Worm (Caenorhabditis elegans) whole organism, late embryonic: ENCODE measurements around the gene ftt-2.
A peak's percentile ranks its signal among the peaks of the same experiment; 100 is the strongest.

Experiments
- F13H6.1 ChIP-seq: sonication (generic microtip); optimal IDR thresholded peaks from 2 replicates; lab custom pipeline; 2016; ENCODE audit warnings: missing genetic modification characterization, missing compliant biosample characterization
- K02D7.2 ChIP-seq: sonication (generic microtip); optimal IDR thresholded peaks from 2 replicates; lab custom pipeline; 2017; ENCODE audit warnings: mild to moderate bottlenecking, missing genetic modification characterization, missing compliant biosample characterization
- T23F11.4 ChIP-seq: fragments of 200-800 bp; sonication (Bioruptor generic); optimal IDR thresholded peaks from 2 replicates; lab custom pipeline; 2018; ENCODE audit warnings: mild to moderate bottlenecking, missing genetic modification characterization, missing compliant biosample characterization
- Y22D7AL.16 ChIP-seq: sonication (generic microtip); optimal IDR thresholded peaks from 2 replicates; lab custom pipeline; 2016; ENCODE audit warnings: missing genetic modification characterization, missing compliant biosample characterization
- ama-1 ChIP-seq: fragments of 150-350 bp; optimal IDR thresholded peaks from 2 replicates; lab custom pipeline; 2014
- ceh-18 ChIP-seq: sonication (generic microtip); optimal IDR thresholded peaks from 2 replicates; lab custom pipeline; 2016; ENCODE audit warnings: missing genetic modification characterization, missing compliant biosample characterization
- ceh-2 ChIP-seq: sonication (generic microtip); optimal IDR thresholded peaks from 2 replicates; lab custom pipeline; 2016; ENCODE audit warnings: missing genotype, missing genetic modification characterization, missing compliant biosample characterization
- ceh-24 ChIP-seq: sonication (generic microtip); optimal IDR thresholded peaks from 2 replicates; lab custom pipeline; 2016; ENCODE audit warnings: mild to moderate bottlenecking, missing genetic modification characterization, missing compliant biosample characterization
- ceh-31 ChIP-seq: sonication (generic microtip); optimal IDR thresholded peaks from 2 replicates; lab custom pipeline; 2016; ENCODE audit warnings: missing genetic modification characterization, missing compliant biosample characterization
- ceh-34 ChIP-seq: sonication (generic microtip); optimal IDR thresholded peaks from 2 replicates; lab custom pipeline; 2016; ENCODE audit warnings: mild to moderate bottlenecking, missing genetic modification characterization, missing compliant biosample characterization
- ceh-48 ChIP-seq: sonication (generic microtip); optimal IDR thresholded peaks from 2 replicates; lab custom pipeline; 2016; ENCODE audit warnings: missing genetic modification characterization, inconsistent platforms, missing compliant biosample characterization
- ceh-6 ChIP-seq: fragments of 200-800 bp; sonication (Bioruptor generic); optimal IDR thresholded peaks from 2 replicates; lab custom pipeline; 2018; ENCODE audit warnings: mild to moderate bottlenecking, missing genetic modification characterization, missing compliant biosample characterization
- elt-2 ChIP-seq: sonication (generic microtip); optimal IDR thresholded peaks from 2 replicates; lab custom pipeline; 2016; ENCODE audit warnings: missing genetic modification reagents, missing genetic modification characterization, missing compliant biosample characterization
- eyg-1 ChIP-seq: sonication (generic microtip); optimal IDR thresholded peaks from 2 replicates; lab custom pipeline; 2016; ENCODE audit warnings: missing genotype, missing genetic modification characterization, missing compliant biosample characterization
- fax-1 ChIP-seq: sonication (generic microtip); optimal IDR thresholded peaks from 2 replicates; lab custom pipeline; 2016; ENCODE audit warnings: missing genotype, missing genetic modification characterization, missing compliant biosample characterization
- fkh-10 ChIP-seq: fragments of 150-350 bp; optimal IDR thresholded peaks from 2 replicates; lab custom pipeline; 2014; ENCODE audit warnings: missing biosample characterization, missing genetic modification reagents, missing genetic modification characterization
- fkh-6 ChIP-seq: sonication (generic microtip); optimal IDR thresholded peaks from 2 replicates; lab custom pipeline; 2016; ENCODE audit warnings: missing genetic modification characterization, missing compliant biosample characterization
- gmeb-2 ChIP-seq: sonication (generic microtip); optimal IDR thresholded peaks from 2 replicates; lab custom pipeline; 2016; ENCODE audit warnings: missing genetic modification characterization, inconsistent platforms, missing compliant biosample characterization
- hlh-15 ChIP-seq: sonication (generic microtip); optimal IDR thresholded peaks from 2 replicates; lab custom pipeline; 2016; ENCODE audit warnings: missing genetic modification characterization, missing compliant biosample characterization
- hlh-30 ChIP-seq: sonication (generic microtip); optimal IDR thresholded peaks from 2 replicates; lab custom pipeline; 2017; ENCODE audit warnings: antibody characterized with exemption, missing genetic modification characterization, missing compliant biosample characterization; ENCODE audit not compliant: insufficient read depth
- hlh-6 ChIP-seq: sonication (generic microtip); optimal IDR thresholded peaks from 2 replicates; lab custom pipeline; 2016; ENCODE audit warnings: missing genotype, missing genetic modification characterization, missing compliant biosample characterization
- madf-2 ChIP-seq: sonication (generic microtip); optimal IDR thresholded peaks from 2 replicates; lab custom pipeline; 2017; ENCODE audit warnings: missing genetic modification characterization, missing compliant biosample characterization
- mec-3 ChIP-seq: sonication (generic microtip); optimal IDR thresholded peaks from 2 replicates; lab custom pipeline; 2016; ENCODE audit warnings: borderline replicate concordance, missing genetic modification characterization, missing compliant biosample characterization
- nfya-1 ChIP-seq: sonication (generic microtip); optimal IDR thresholded peaks from 2 replicates; lab custom pipeline; 2017; ENCODE audit warnings: missing genetic modification characterization, mild to moderate bottlenecking, missing compliant biosample characterization, antibody characterized with exemption, moderate library complexity
- nhr-11 ChIP-seq: fragments of 150-350 bp; optimal IDR thresholded peaks from 2 replicates; lab custom pipeline; 2014; ENCODE audit warnings: missing biosample characterization, missing genetic modification characterization
- odd-2 ChIP-seq: sonication (generic microtip); optimal IDR thresholded peaks from 2 replicates; lab custom pipeline; 2017; ENCODE audit warnings: antibody characterized with exemption, mild to moderate bottlenecking, missing genetic modification characterization, missing compliant biosample characterization
- pat-9 ChIP-seq: fragments of 200-800 bp; sonication (Bioruptor generic); optimal IDR thresholded peaks from 2 replicates; lab custom pipeline; 2018; ENCODE audit warnings: mild to moderate bottlenecking, missing genetic modification characterization, moderate library complexity, missing compliant biosample characterization
- pha-2 ChIP-seq: sonication (generic microtip); optimal IDR thresholded peaks from 2 replicates; lab custom pipeline; 2017; ENCODE audit warnings: mild to moderate bottlenecking, missing genetic modification characterization, missing compliant biosample characterization
- pqm-1 ChIP-seq: sonication (generic microtip); optimal IDR thresholded peaks from 2 replicates; lab custom pipeline; 2016; ENCODE audit warnings: missing genetic modification characterization, missing compliant biosample characterization
- pros-1 ChIP-seq: fragments of 150-350 bp; optimal IDR thresholded peaks from 2 replicates; lab custom pipeline; 2014; ENCODE audit warnings: missing biosample characterization, missing genetic modification reagents, missing genetic modification characterization
- rnt-1 ChIP-seq: sonication (generic microtip); optimal IDR thresholded peaks from 2 replicates; lab custom pipeline; 2016; ENCODE audit warnings: missing genetic modification characterization, missing compliant biosample characterization
- syd-9 ChIP-seq: sonication (generic microtip); optimal IDR thresholded peaks from 2 replicates; lab custom pipeline; 2016; ENCODE audit warnings: mild to moderate bottlenecking, missing genetic modification characterization, moderate library complexity, missing compliant biosample characterization
- tbx-2 ChIP-seq: sonication (generic microtip); optimal IDR thresholded peaks from 2 replicates; lab custom pipeline; 2016; ENCODE audit warnings: missing genetic modification characterization, missing compliant biosample characterization
- tbx-7 ChIP-seq: sonication (generic microtip); optimal IDR thresholded peaks from 2 replicates; lab custom pipeline; 2016; ENCODE audit warnings: missing genotype, missing genetic modification characterization, missing compliant biosample characterization
- ttx-3 ChIP-seq: sonication (generic microtip); optimal IDR thresholded peaks from 2 replicates; lab custom pipeline; 2016; ENCODE audit warnings: missing genetic modification reagents, missing genetic modification characterization, missing compliant biosample characterization
- ztf-16 ChIP-seq: sonication (generic microtip); optimal IDR thresholded peaks from 2 replicates; lab custom pipeline; 2017; ENCODE audit warnings: missing genetic modification characterization, missing compliant biosample characterization

ftt-2 gene

ce11 chrX:11605766-11606490 is 709 bp upstream of the ftt-2 start (continued):
- peak; percentile 83 for TF ChIP-seq ceh-6 (GFP tag; lab: Kevin White, UChicago)
- peak; percentile 49 for TF ChIP-seq fkh-6
- peak; percentile 82 for TF ChIP-seq hlh-15 (tag; lab: Kevin White, UChicago)
- TF ChIP-seq nfya-1, result peak; percentile 95
- peak; percentile 77 for TF ChIP-seq pros-1 (tag; lab: Kevin White, UChicago)
- peak; percentile 98 for TF ChIP-seq pat-9 (tag; lab: Kevin White, UChicago)
- peak; percentile 100 for TF ChIP-seq rnt-1
- TF ChIP-seq ceh-18, result peak; percentile 100
- peak; percentile 92 for TF ChIP-seq eyg-1 (tag; lab: Kevin White, UChicago)
- TF ChIP-seq ceh-31, result peak; percentile 96
- peak; percentile 76 for TF ChIP-seq tbx-7 (tag; lab: Kevin White, UChicago)
- TF ChIP-seq pqm-1, result peak; percentile 94
- peak; percentile 89 for TF ChIP-seq odd-2 (tag; lab: Kevin White, UChicago)
- peak; percentile 95 for TF ChIP-seq fkh-10 (GFP tag; lab: Kevin White, UChicago)
- TF ChIP-seq fax-1 (tag; lab: Kevin White, UChicago), result peak; percentile 71
- TF ChIP-seq madf-2, result peak; percentile 94
- peak; percentile 1 for TF ChIP-seq hlh-30
- peak; percentile 23 for TF ChIP-seq mec-3 (tag; lab: Kevin White, UChicago)

DNA sequence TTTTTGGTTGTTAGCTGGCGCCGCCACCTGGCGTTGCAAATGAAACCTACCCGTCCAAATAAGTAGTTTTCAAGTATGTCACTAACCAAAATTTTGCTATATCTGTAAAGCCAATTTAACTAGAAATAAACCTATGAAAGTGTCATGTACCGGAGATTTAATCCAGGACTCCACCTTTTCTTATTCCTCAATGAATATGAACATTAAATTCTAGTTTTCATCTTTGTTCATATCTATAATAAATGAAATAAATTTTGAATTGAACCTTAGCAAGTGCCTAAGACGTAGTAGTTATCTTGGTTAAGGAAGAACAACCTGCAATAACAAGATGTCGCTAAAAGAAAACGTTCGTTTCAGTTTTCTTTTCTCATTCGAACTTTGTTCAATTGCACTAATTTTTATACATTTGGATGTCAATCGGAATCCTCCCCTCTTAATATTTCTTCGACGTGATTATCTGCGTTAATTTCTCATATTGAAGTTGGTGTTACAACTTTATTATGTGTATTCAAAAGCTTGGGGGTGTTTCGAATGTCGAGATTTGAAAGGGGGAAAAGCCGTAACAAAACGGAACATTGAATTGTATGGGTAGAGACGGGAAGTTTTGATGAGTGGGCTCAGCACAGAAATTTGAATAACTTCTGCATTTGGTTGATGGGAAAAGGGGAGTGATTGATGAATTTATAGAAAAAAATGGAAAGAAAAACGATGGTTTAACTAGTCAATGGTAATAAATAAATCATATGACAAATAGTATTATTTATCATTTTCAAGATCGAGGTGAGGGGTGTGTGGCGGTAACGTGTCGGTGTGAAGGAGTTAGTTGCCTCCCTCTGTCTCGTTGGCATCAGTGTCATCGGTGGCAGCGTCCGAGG is 1.7 kb downstream of the ftt-2 start:
- TF ChIP-seq hlh-15 (tag; lab: Kevin White, UChicago) (no peak), pat-9 (tag; lab: Kevin White, UChicago) (no peak), ceh-6 (GFP tag; lab: Kevin White, UChicago) (no peak), T23F11.4 (GFP tag; lab: Kevin White, UChicago) (peak; percentile 28), hlh-30 (no peak), K02D7.2 (no peak), ama-1 (peak; percentile 42)

ce11 chrX:11600488-11601106 is 4.6 kb downstream of the ftt-2 start:
- TF ChIP-seq Y22D7AL.16, result no peak
- peak; percentile 13 for TF ChIP-seq rnt-1
- no peak for TF ChIP-seq ceh-31
- TF ChIP-seq pha-2 (tag; lab: Kevin White, UChicago), result no peak
- TF ChIP-seq ceh-24 (tag; lab: Kevin White, UChicago), result no peak
- TF ChIP-seq tbx-2 (tag; lab: Kevin White, UChicago), result peak; percentile 21
- no peak for TF ChIP-seq nhr-11 (tag; lab: Kevin White, UChicago)
- TF ChIP-seq ama-1, result no peak
- TF ChIP-seq ceh-34 (tag; lab: Kevin White, UChicago), result no peak
- no peak for TF ChIP-seq ceh-48
- TF ChIP-seq madf-2, result no peak
- no peak for TF ChIP-seq ztf-16
- no peak for TF ChIP-seq hlh-6
- peak; percentile 7 for TF ChIP-seq ceh-2
- no peak for TF ChIP-seq eyg-1 (tag; lab: Kevin White, UChicago)
- TF ChIP-seq gmeb-2 (tag; lab: Kevin White, UChicago), result no peak
- no peak for TF ChIP-seq F13H6.1
- TF ChIP-seq nfya-1, result peak; percentile 5
- no peak for TF ChIP-seq elt-2
- no peak for TF ChIP-seq ttx-3 (tag; lab: Kevin White, UChicago)
- no peak for TF ChIP-seq ceh-6 (GFP tag; lab: Kevin White, UChicago)
- TF ChIP-seq syd-9 (tag; lab: Kevin White, UChicago), result no peak
- no peak for TF ChIP-seq K02D7.2
